Worm (Caenorhabditis elegans) whole organism, L4/young adult: ENCODE results near the gene srx-113.

ENCODE experiments used
- dao-5 ChIP-seq: sonication (generic microtip); optimal IDR thresholded peaks from 2 replicates; lab custom pipeline; 2016; ENCODE audit warnings: missing genotype, missing genetic modification characterization, moderate library complexity, missing compliant biosample characterization
- him-1 ChIP-seq: sonication (generic microtip); optimal IDR thresholded peaks from 2 replicates; lab custom pipeline; 2016; ENCODE audit warnings: missing genotype, missing genetic modification reagents, missing genetic modification characterization, missing compliant biosample characterization

ce11 chrV:12632048-12632447 lies at the start of gene srx-113:
- TF ChIP-seq him-1 (tag; lab: Kevin White, UChicago) (no peak), dao-5 (tag; lab: Kevin White, UChicago) (no peak)
